Fruit fly (Drosophila melanogaster) whole organism, embryonic: ENCODE measurements around the gene CG10324.

Source experiments
- Bdp1 ChIP-seq: fragments of 200-800 bp; sonication (Bioruptor generic); optimal IDR thresholded peaks from 3 replicates; lab custom pipeline; 2016; ENCODE audit warnings: missing biosample characterization, missing genetic modification characterization
- Bgb ChIP-seq: fragments of 200-800 bp; sonication (Bioruptor generic); IDR thresholded peaks from 2 replicates; pipeline ENCODE4 v1.3.6; 2022; ENCODE audit warnings: missing biosample characterization, missing genetic modification characterization; ENCODE audit not compliant: partially characterized antibody
- CG10274 ChIP-seq: fragments of 200-800 bp; sonication (Bioruptor generic); optimal IDR thresholded peaks from 3 replicates; lab custom pipeline; 2017; ENCODE audit warnings: missing biosample characterization, mild to moderate bottlenecking, missing genetic modification characterization
- CG10565 ChIP-seq: fragments of 200-800 bp; sonication (Bioruptor generic); optimal IDR thresholded peaks from 3 replicates; lab custom pipeline; 2016; ENCODE audit warnings: missing biosample characterization, mild to moderate bottlenecking, missing genetic modification characterization
- CG11695 ChIP-seq: fragments of 200-800 bp; sonication (Bioruptor generic); IDR thresholded peaks from 3 replicates; pipeline ENCODE4 v1.3.6; 2022; ENCODE audit warnings: missing biosample characterization, missing genetic modification characterization
- CG12155 ChIP-seq: fragments of 200-800 bp; sonication (Bioruptor generic); optimal IDR thresholded peaks from 3 replicates; lab custom pipeline; 2016; ENCODE audit warnings: missing biosample characterization, missing genetic modification characterization
- CG1233 ChIP-seq: fragments of 200-800 bp; sonication (Bioruptor generic); optimal IDR thresholded peaks from 4 replicates; lab custom pipeline; 2018; ENCODE audit warnings: missing biosample characterization, mild to moderate bottlenecking, missing genetic modification characterization
- CG12391 ChIP-seq: fragments of 200-800 bp; sonication (Bioruptor generic); optimal IDR thresholded peaks from 3 replicates; lab custom pipeline; 2018; ENCODE audit warnings: missing biosample characterization, mild to moderate bottlenecking, missing genetic modification characterization, moderate library complexity
- CG12744 ChIP-seq: fragments of 200-800 bp; sonication (Bioruptor generic); optimal IDR thresholded peaks from 2 replicates; lab custom pipeline; 2016; ENCODE audit warnings: missing biosample characterization, missing genetic modification characterization
- CG13287 ChIP-seq: fragments of 200-800 bp; sonication (Bioruptor generic); IDR thresholded peaks from 2 replicates; pipeline ENCODE4 v1.3.6; 2022; ENCODE audit warnings: missing biosample characterization, missing genetic modification characterization; ENCODE audit not compliant: partially characterized antibody
- CG13775 ChIP-seq: fragments of 200-800 bp; sonication (Bioruptor generic); optimal IDR thresholded peaks from 3 replicates; lab custom pipeline; 2017; ENCODE audit warnings: missing biosample characterization, mild to moderate bottlenecking, missing genetic modification characterization
- CG14441 ChIP-seq: fragments of 200-800 bp; sonication (Bioruptor generic); IDR thresholded peaks from 2 replicates; pipeline ENCODE4 v1.3.6; 2022; ENCODE audit warnings: missing biosample characterization, missing genetic modification characterization
- CG17186 ChIP-seq: fragments of 200-800 bp; sonication (Bioruptor generic); optimal IDR thresholded peaks from 3 replicates; lab custom pipeline; 2017; ENCODE audit warnings: missing biosample characterization, missing genetic modification reagents, missing genetic modification characterization
- CG17568 ChIP-seq: fragments of 200-800 bp; sonication (Bioruptor generic); optimal IDR thresholded peaks from 2 replicates; lab custom pipeline; 2018; ENCODE audit warnings: missing biosample characterization, mild to moderate bottlenecking, missing genetic modification characterization, moderate library complexity
- CG17802 ChIP-seq: fragments of 200-800 bp; sonication (Bioruptor generic); optimal IDR thresholded peaks from 2 replicates; lab custom pipeline; 2018; ENCODE audit warnings: missing biosample characterization, mild to moderate bottlenecking, missing genetic modification characterization, moderate library complexity
- CG18764 ChIP-seq: fragments of 200-800 bp; sonication (Bioruptor generic); optimal IDR thresholded peaks from 3 replicates; lab custom pipeline; 2016; ENCODE audit warnings: missing biosample characterization, missing genetic modification characterization
- CG3163 ChIP-seq: fragments of 200-800 bp; sonication (Bioruptor generic); optimal IDR thresholded peaks from 3 replicates; lab custom pipeline; 2016; ENCODE audit warnings: missing biosample characterization, missing genetic modification characterization
- CG32532 ChIP-seq: fragments of 200-800 bp; sonication (Bioruptor generic); IDR thresholded peaks from 2 replicates; pipeline ENCODE4 v1.3.6; 2022; ENCODE audit warnings: missing biosample characterization, missing genetic modification characterization
- CG34224 ChIP-seq: fragments of 200-800 bp; sonication (Bioruptor generic); IDR thresholded peaks from 3 replicates; pipeline ENCODE4 v1.3.6; 2022; ENCODE audit warnings: missing biosample characterization, missing genetic modification characterization; ENCODE audit not compliant: partially characterized antibody
- CG4820 ChIP-seq: fragments of 200-800 bp; sonication (Bioruptor generic); optimal IDR thresholded peaks from 3 replicates; lab custom pipeline; 2016; ENCODE audit warnings: missing biosample characterization, missing genetic modification characterization
- CG6765 ChIP-seq: fragments of 200-800 bp; sonication (Bioruptor generic); optimal IDR thresholded peaks from 3 replicates; lab custom pipeline; 2017; ENCODE audit warnings: missing biosample characterization, mild to moderate bottlenecking, missing genetic modification characterization
- Camta ChIP-seq: fragments of 200-800 bp; sonication (Bioruptor generic); optimal IDR thresholded peaks from 2 replicates; lab custom pipeline; 2016; ENCODE audit warnings: missing biosample characterization, missing genetic modification characterization
- Dp ChIP-seq: fragments of 200-800 bp; sonication (Bioruptor generic); optimal IDR thresholded peaks from 2 replicates; lab custom pipeline; 2018; ENCODE audit warnings: missing biosample characterization, mild to moderate bottlenecking, missing genetic modification characterization, moderate library complexity
- E2f2 ChIP-seq: fragments of 200-800 bp; sonication (Bioruptor generic); IDR thresholded peaks from 2 replicates; pipeline ENCODE4 v1.3.6; 2022; ENCODE audit warnings: missing biosample characterization, missing genetic modification characterization
- Eip74EF ChIP-seq, 2 experiments: fragments of 200-800 bp in 1 of 2; fragments of >200 bp in 1 of 2; sonication (Bioruptor generic) in 1 of 2; optimal IDR thresholded peaks; 2 replicates each; lab custom pipeline; 2017 to 2019; ENCODE audit warnings: missing biosample characterization in 2 of 2, missing genetic modification characterization in 2 of 2, mild to moderate bottlenecking in 1 of 2, moderate library complexity in 1 of 2
- Gug ChIP-seq: fragments of 200-800 bp; sonication (Bioruptor generic); IDR thresholded peaks from 4 replicates; pipeline ENCODE4 v1.3.6; 2022; ENCODE audit warnings: missing biosample characterization, missing genetic modification characterization
- Hmx ChIP-seq: fragments of 200-800 bp; sonication (Bioruptor generic); optimal IDR thresholded peaks from 2 replicates; lab custom pipeline; 2016; ENCODE audit warnings: missing biosample characterization, missing genetic modification characterization
- Hsf ChIP-seq: fragments of 200-800 bp; sonication (Bioruptor generic); optimal IDR thresholded peaks from 3 replicates; lab custom pipeline; 2016; ENCODE audit warnings: missing biosample characterization, missing genetic modification characterization
- Lhr ChIP-seq: fragments of 200-800 bp; sonication (Bioruptor generic); optimal IDR thresholded peaks from 3 replicates; lab custom pipeline; 2017; ENCODE audit warnings: mild to moderate bottlenecking, missing biosample characterization, missing genetic modification reagents, missing genetic modification characterization
- Mad ChIP-seq: fragments of 200-800 bp; sonication (Bioruptor generic); optimal IDR thresholded peaks from 2 replicates; lab custom pipeline; 2016; ENCODE audit warnings: missing biosample characterization, missing genetic modification characterization
- Med ChIP-seq: fragments of 200-800 bp; sonication (Bioruptor generic); peaks from one replicate; lab custom pipeline; 2016; ENCODE audit warnings: missing biosample characterization, missing genetic modification characterization, mild to moderate bottlenecking, inconsistent platforms, moderate library complexity
- Rfx ChIP-seq: fragments of 200-800 bp; sonication (Bioruptor generic); IDR thresholded peaks from 2 replicates; pipeline ENCODE4 v1.3.6; 2022; ENCODE audit warnings: missing biosample characterization, missing genetic modification characterization
- Scr ChIP-seq: fragments of 200-800 bp; sonication (Bioruptor generic); IDR thresholded peaks from 2 replicates; pipeline ENCODE4 v1.3.6; 2022; ENCODE audit warnings: missing biosample characterization, missing genetic modification characterization; ENCODE audit not compliant: partially characterized antibody
- Sin3A ChIP-seq: fragments of >200 bp; optimal IDR thresholded peaks from 2 replicates; lab custom pipeline; 2018
- Sox102F ChIP-seq: fragments of 200-800 bp; sonication (Bioruptor generic); optimal IDR thresholded peaks from 2 replicates; lab custom pipeline; 2018; ENCODE audit warnings: missing biosample characterization, mild to moderate bottlenecking, missing genetic modification characterization, moderate library complexity
- Sry-δ ChIP-seq: fragments of 200-800 bp; sonication (Bioruptor generic); optimal IDR thresholded peaks from 2 replicates; lab custom pipeline; 2016; ENCODE audit warnings: missing biosample characterization, missing genetic modification characterization
- Trl ChIP-seq, 3 experiments: fragments of >200 bp in 2 of 3; fragments of 200-800 bp in 1 of 3; sonication (Bioruptor generic) in 1 of 3; optimal IDR thresholded peaks; 2 replicates in 1 of 3; 3 replicates in 2 of 3; lab custom pipeline; 2016 to 2017; ENCODE audit warnings: missing biosample characterization in 1 of 3, missing genetic modification characterization in 1 of 3
- YL-1 ChIP-seq: fragments of 200-800 bp; sonication (Bioruptor generic); optimal IDR thresholded peaks from 3 replicates; lab custom pipeline; 2017; ENCODE audit warnings: missing biosample characterization, mild to moderate bottlenecking, missing genetic modification characterization
- bigmax ChIP-seq: fragments of 200-800 bp; sonication (Bioruptor generic); optimal IDR thresholded peaks from 2 replicates; lab custom pipeline; 2018; ENCODE audit warnings: missing biosample characterization, mild to moderate bottlenecking, missing genetic modification characterization
- crp ChIP-seq, 2 experiments: fragments of 200-800 bp; sonication (Bioruptor generic); optimal IDR thresholded peaks; 2 replicates in 1 of 2; 3 replicates in 1 of 2; lab custom pipeline; 2017; ENCODE audit warnings: missing biosample characterization in 2 of 2, missing genetic modification characterization in 2 of 2, mild to moderate bottlenecking in 1 of 2, moderate library complexity in 1 of 2
- dm ChIP-seq: fragments of 200-800 bp; sonication (Bioruptor generic); optimal IDR thresholded peaks from 3 replicates; lab custom pipeline; 2016; ENCODE audit warnings: missing biosample characterization, missing genetic modification characterization
- fd3F ChIP-seq: fragments of 200-800 bp; sonication (Bioruptor generic); optimal IDR thresholded peaks from 2 replicates; lab custom pipeline; 2018; ENCODE audit warnings: missing biosample characterization, mild to moderate bottlenecking, missing genetic modification characterization, moderate library complexity
- h ChIP-seq: fragments of >200 bp; optimal IDR thresholded peaks from 2 replicates; lab custom pipeline; 2017
- ken ChIP-seq: fragments of 200-800 bp; sonication (Bioruptor generic); IDR thresholded peaks from 3 replicates; pipeline ENCODE4 v1.3.6; 2022; ENCODE audit warnings: missing biosample characterization, missing genetic modification characterization
- mirr ChIP-seq: fragments of 200-800 bp; sonication (Bioruptor generic); optimal IDR thresholded peaks from 3 replicates; lab custom pipeline; 2018; ENCODE audit warnings: missing biosample characterization, mild to moderate bottlenecking, missing genetic modification characterization
- nerfin-2 ChIP-seq: fragments of 200-800 bp; sonication (Bioruptor generic); IDR thresholded peaks from 2 replicates; pipeline ENCODE4 v1.3.6; 2022; ENCODE audit warnings: missing biosample characterization, missing genetic modification characterization; ENCODE audit not compliant: partially characterized antibody
- nom ChIP-seq: fragments of 200-800 bp; sonication (Bioruptor generic); optimal IDR thresholded peaks from 2 replicates; lab custom pipeline; 2017; ENCODE audit warnings: missing biosample characterization, missing genetic modification characterization, mild to moderate bottlenecking, moderate library complexity, missing genetic modification reagents
- schlank ChIP-seq: fragments of 200-800 bp; sonication (Bioruptor generic); optimal IDR thresholded peaks from 2 replicates; lab custom pipeline; 2018; ENCODE audit warnings: missing biosample characterization, mild to moderate bottlenecking, missing genetic modification characterization
- sisA ChIP-seq: fragments of 200-800 bp; sonication (Bioruptor generic); IDR thresholded peaks from 2 replicates; pipeline ENCODE4 v1.3.6; 2022; ENCODE audit warnings: missing biosample characterization, missing genetic modification characterization
- toy ChIP-seq: fragments of 200-800 bp; sonication (Bioruptor generic); IDR thresholded peaks from 2 replicates; pipeline ENCODE4 v1.3.6; 2022; ENCODE audit warnings: missing biosample characterization, missing genetic modification characterization
- tx ChIP-seq: fragments of 200-800 bp; sonication (Bioruptor generic); optimal IDR thresholded peaks from 2 replicates; lab custom pipeline; 2016; ENCODE audit warnings: missing biosample characterization, missing genetic modification characterization

The CG10324 gene

DNA sequence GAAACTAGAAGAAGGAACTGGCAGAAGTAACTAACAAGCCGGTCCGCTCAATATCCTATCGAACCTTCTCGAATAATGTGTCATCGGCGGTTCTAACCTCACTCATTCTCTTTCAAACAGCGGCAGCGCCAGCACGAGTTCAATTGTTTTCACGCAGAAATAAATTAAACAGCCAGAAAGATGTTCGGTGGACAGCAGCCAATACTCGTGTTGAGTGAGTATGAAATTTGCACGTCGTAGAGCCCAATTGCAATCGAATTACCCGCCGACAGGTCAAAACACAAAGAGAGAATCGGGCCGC is 862 bp upstream of the CG10324 start:
- no peak for TF ChIP-seq Sox102F (GFP tag; lab: Kevin White, UChicago)
- TF ChIP-seq Trl (optimal IDR thresholded peaks at IDR 0.05; lab: Kevin White, UChicago), result peak in 1 of 2 experiments; percentile 24
- no peak for TF ChIP-seq Trl (GFP tag; optimal IDR thresholded peaks at IDR 0.05; lab: Kevin White, UChicago)
- no peak for TF ChIP-seq tx (GFP tag; lab: Kevin White, UChicago)
- no peak for TF ChIP-seq Hsf (GFP tag; lab: Kevin White, UChicago)
- TF ChIP-seq CG12391 (tag; lab: Kevin White, UChicago), result no peak
- TF ChIP-seq fd3F, result no peak
- 0 out of 2 replicates have a peak, but pooled peaks have one; percentile 44 for TF ChIP-seq E2f2 (GFP tag; lab: Robert Waterston, UW)
- peak; percentile 43 for TF ChIP-seq Med (GFP tag; lab: Kevin White, UChicago)
- TF ChIP-seq Lhr (GFP tag; lab: Kevin White, UChicago), result no peak
- no peak for TF ChIP-seq CG14441 (GFP tag; lab: Robert Waterston, UW)
- no peak for TF ChIP-seq CG17568
- peak; percentile 2 for TF ChIP-seq mirr (GFP tag; lab: Kevin White, UChicago)
- TF ChIP-seq CG12155 (GFP tag; lab: Kevin White, UChicago), result no peak
- peak; percentile 22; the same call in 1 of the 2 replicates for TF ChIP-seq CG13287 (GFP tag; lab: Robert Waterston, UW)
- no peak for TF ChIP-seq CG10274 (GFP tag; lab: Kevin White, UChicago)
- TF ChIP-seq Camta, result no peak
- TF ChIP-seq bigmax, result peak; percentile 99
- peak; percentile 50 for TF ChIP-seq nom (GFP tag; lab: Kevin White, UChicago)
- no peak for TF ChIP-seq Mad (GFP tag; lab: Kevin White, UChicago)
- no peak for TF ChIP-seq CG1233 (GFP tag; lab: Kevin White, UChicago)
- no peak for TF ChIP-seq Hmx (GFP tag; lab: Kevin White, UChicago)
- TF ChIP-seq CG4820 (GFP tag; lab: Kevin White, UChicago), result no peak
- no peak for TF ChIP-seq Rfx (GFP tag; lab: Robert Waterston, UW)
- TF ChIP-seq Bgb (GFP tag; lab: Robert Waterston, UW), result no peak; the same call in 1 of the 2 replicates
- TF ChIP-seq schlank, result no peak
- no peak for TF ChIP-seq Bdp1 (GFP tag; lab: Kevin White, UChicago)
- TF ChIP-seq CG13775, result no peak
- no peak for TF ChIP-seq Eip74EF (GFP tag; optimal IDR thresholded peaks at IDR 0.05; lab: Kevin White, UChicago)
- no peak for TF ChIP-seq CG10565 (GFP tag; lab: Kevin White, UChicago)
- TF ChIP-seq Dp (GFP tag; lab: Kevin White, UChicago), result peak; percentile 39
- no peak for TF ChIP-seq crp (GFP tag; optimal IDR thresholded peaks at IDR 0.05; lab: Kevin White, UChicago)
- no peak for TF ChIP-seq CG17802 (tag; lab: Kevin White, UChicago)
- no peak for TF ChIP-seq h (lab: Kevin White, UChicago)
- TF ChIP-seq YL-1, result peak; percentile 87
- TF ChIP-seq CG34224 (GFP tag; lab: Robert Waterston, UW), result peak; percentile 77; the same call in 2 of the 3 replicates
- no peak for TF ChIP-seq toy (GFP tag; lab: Robert Waterston, UW)
- no peak for TF ChIP-seq CG18764
- TF ChIP-seq sisA, result no peak
- no peak for TF ChIP-seq Gug (GFP tag; lab: Robert Waterston, UW)
- TF ChIP-seq Sry-δ (GFP tag; lab: Kevin White, UChicago), result peak; percentile 36
- no peak for TF ChIP-seq CG11695 (GFP tag; lab: Robert Waterston, UW)
- no peak for TF ChIP-seq CG12744
- peak; percentile 90 for TF ChIP-seq dm
- no peak for TF ChIP-seq CG6765 (GFP tag; lab: Kevin White, UChicago)
- TF ChIP-seq Scr (GFP tag; lab: Robert Waterston, UW), result peak; percentile 50; the same call in 1 of the 2 replicates
- TF ChIP-seq Sin3A, result peak; percentile 53
- no peak for TF ChIP-seq CG32532 (GFP tag; lab: Robert Waterston, UW)
- no peak for TF ChIP-seq ken (GFP tag; lab: Robert Waterston, UW)
- peak; percentile 42 for TF ChIP-seq CG3163
- no peak for TF ChIP-seq CG17186 (GFP tag; lab: Kevin White, UChicago)
- TF ChIP-seq nerfin-2, result peak; percentile 4; the same call in 1 of the 2 replicates
